Fruit fly (Drosophila melanogaster) whole organism, embryonic: ENCODE measurements around the gene Ilk.

Experiments used
- CG10979 ChIP-seq: fragments of 200-800 bp; sonication (Bioruptor generic); optimal IDR thresholded peaks from 2 replicates; lab custom pipeline; 2018; ENCODE audit warnings: missing biosample characterization, mild to moderate bottlenecking, missing genetic modification characterization, moderate library complexity
- CG11085 ChIP-seq: fragments of 200-800 bp; sonication (Bioruptor generic); IDR thresholded peaks from 2 replicates; pipeline ENCODE4 v1.3.6; 2022; ENCODE audit warnings: missing biosample characterization, missing genetic modification characterization
- CG12155 ChIP-seq: fragments of 200-800 bp; sonication (Bioruptor generic); optimal IDR thresholded peaks from 3 replicates; lab custom pipeline; 2016; ENCODE audit warnings: missing biosample characterization, missing genetic modification characterization
- CG1233 ChIP-seq: fragments of 200-800 bp; sonication (Bioruptor generic); optimal IDR thresholded peaks from 4 replicates; lab custom pipeline; 2018; ENCODE audit warnings: missing biosample characterization, mild to moderate bottlenecking, missing genetic modification characterization
- CG13424 ChIP-seq: fragments of 200-800 bp; sonication (Bioruptor generic); optimal IDR thresholded peaks from 2 replicates; lab custom pipeline; 2019; ENCODE audit warnings: missing biosample characterization, mild to moderate bottlenecking, missing genetic modification characterization, moderate library complexity
- CG18599 ChIP-seq: fragments of 200-800 bp; sonication (Bioruptor generic); optimal IDR thresholded peaks from 3 replicates; lab custom pipeline; 2017; ENCODE audit warnings: missing biosample characterization, missing genetic modification characterization, mild to moderate bottlenecking, moderate library complexity, missing genetic modification reagents
- CG2116 ChIP-seq: fragments of 200-800 bp; sonication (Bioruptor generic); optimal IDR thresholded peaks from 3 replicates; lab custom pipeline; 2018; ENCODE audit warnings: missing biosample characterization, mild to moderate bottlenecking, missing genetic modification characterization
- CG30020 ChIP-seq: fragments of 200-800 bp; optimal IDR thresholded peaks from 2 replicates; lab custom pipeline; 2019; ENCODE audit warnings: missing biosample characterization, mild to moderate bottlenecking, missing genetic modification characterization, moderate library complexity
- CG42726 ChIP-seq: fragments of 200-800 bp; sonication (Bioruptor generic); IDR thresholded peaks from 2 replicates; pipeline ENCODE4 v1.3.6; 2022; ENCODE audit warnings: missing biosample characterization, missing genetic modification characterization; ENCODE audit not compliant: partially characterized antibody
- CG43689 ChIP-seq: fragments of 200-800 bp; sonication (Bioruptor generic); IDR thresholded peaks from 2 replicates; pipeline ENCODE4 v1.3.6; 2022; ENCODE audit warnings: missing biosample characterization, missing genetic modification characterization
- CG8765 ChIP-seq: fragments of 200-800 bp; sonication (Bioruptor generic); IDR thresholded peaks from 2 replicates; pipeline ENCODE4 v1.3.6; 2022; ENCODE audit warnings: missing biosample characterization, missing genetic modification characterization
- Camta ChIP-seq: fragments of 200-800 bp; sonication (Bioruptor generic); optimal IDR thresholded peaks from 2 replicates; lab custom pipeline; 2016; ENCODE audit warnings: missing biosample characterization, missing genetic modification characterization
- Ets65A ChIP-seq: fragments of 200-800 bp; sonication (Bioruptor generic); peaks from one replicate; lab custom pipeline; 2016; ENCODE audit warnings: missing biosample characterization, missing genetic modification characterization
- H2.0 ChIP-seq: fragments of 200-800 bp; sonication (Bioruptor generic); IDR thresholded peaks from 2 replicates; pipeline ENCODE4 v1.3.6; 2022; ENCODE audit warnings: missing biosample characterization, missing genetic modification characterization
- HLH54F ChIP-seq: fragments of 200-800 bp; sonication (Bioruptor generic); optimal IDR thresholded peaks from 3 replicates; lab custom pipeline; 2016; ENCODE audit warnings: missing biosample characterization, missing genetic modification characterization
- Hand ChIP-seq: fragments of 200-800 bp; sonication (Bioruptor generic); optimal IDR thresholded peaks from 2 replicates; lab custom pipeline; 2017; ENCODE audit warnings: mild to moderate bottlenecking, missing biosample characterization, missing genetic modification reagents, missing genetic modification characterization
- Hr39 ChIP-seq: fragments of >200 bp; optimal IDR thresholded peaks from 2 replicates; lab custom pipeline; 2017
- Hr51 ChIP-seq, 2 experiments: fragments of 200-800 bp; sonication (Bioruptor generic); optimal IDR thresholded peaks; 2 replicates in 1 of 2; 3 replicates in 1 of 2; lab custom pipeline; 2016 to 2018; ENCODE audit warnings: missing biosample characterization in 2 of 2, missing genetic modification characterization in 2 of 2, mild to moderate bottlenecking in 1 of 2, moderate library complexity in 1 of 2
- MESR4 ChIP-seq: fragments of 200-800 bp; sonication (Bioruptor generic); optimal IDR thresholded peaks from 2 replicates; lab custom pipeline; 2018; ENCODE audit warnings: missing biosample characterization, mild to moderate bottlenecking, missing genetic modification characterization, moderate library complexity
- NC2β ChIP-seq: fragments of 200-800 bp; sonication (Bioruptor generic); optimal IDR thresholded peaks from 2 replicates; lab custom pipeline; 2016; ENCODE audit warnings: missing biosample characterization, missing genetic modification characterization
- Nf-YC ChIP-seq: fragments of 200-800 bp; optimal IDR thresholded peaks from 3 replicates; lab custom pipeline; 2019; ENCODE audit warnings: missing biosample characterization, mild to moderate bottlenecking, missing genetic modification characterization, moderate library complexity
- Opbp ChIP-seq: fragments of 200-800 bp; sonication (Bioruptor generic); IDR thresholded peaks from 3 replicates; pipeline ENCODE4 v1.3.6; 2022; ENCODE audit warnings: missing biosample characterization, missing genetic modification characterization; ENCODE audit not compliant: partially characterized antibody
- Sox100B ChIP-seq: fragments of 200-800 bp; sonication (Bioruptor generic); optimal IDR thresholded peaks from 3 replicates; lab custom pipeline; 2018; ENCODE audit warnings: missing biosample characterization, mild to moderate bottlenecking, missing genetic modification characterization
- Ssrp ChIP-seq: fragments of 200-800 bp; sonication (Bioruptor generic); optimal IDR thresholded peaks from 2 replicates; lab custom pipeline; 2018; ENCODE audit warnings: missing biosample characterization, mild to moderate bottlenecking, missing genetic modification characterization, moderate library complexity
- abd-A ChIP-seq: fragments of 200-800 bp; sonication (Bioruptor generic); optimal IDR thresholded peaks from 3 replicates; lab custom pipeline; 2019; ENCODE audit warnings: missing biosample characterization, mild to moderate bottlenecking, missing genetic modification characterization, moderate library complexity
- ash1 ChIP-seq: fragments of 200-800 bp; sonication (Bioruptor generic); optimal IDR thresholded peaks from 2 replicates; lab custom pipeline; 2018; ENCODE audit warnings: missing biosample characterization, mild to moderate bottlenecking, missing genetic modification characterization
- cg ChIP-seq: fragments of 200-800 bp; sonication (Bioruptor generic); optimal IDR thresholded peaks from 3 replicates; lab custom pipeline; 2019; ENCODE audit warnings: missing biosample characterization, mild to moderate bottlenecking, missing genetic modification characterization, moderate library complexity
- chif ChIP-seq, 2 experiments: fragments of 200-800 bp; sonication (Bioruptor generic); optimal IDR thresholded peaks; 3 replicates each; lab custom pipeline; 2016; ENCODE audit warnings: missing biosample characterization in 2 of 2, missing genetic modification characterization in 2 of 2
- croc ChIP-seq: fragments of 200-800 bp; sonication (Bioruptor generic); conservative IDR thresholded peaks from 3 replicates; pipeline ENCODE4 v1.3.6; 2022; ENCODE audit warnings: missing biosample characterization, missing genetic modification characterization
- dan ChIP-seq: fragments of 200-800 bp; sonication (Bioruptor generic); IDR thresholded peaks from 2 replicates; pipeline ENCODE4 v1.3.6; 2022; ENCODE audit warnings: missing biosample characterization, missing genetic modification characterization
- emc ChIP-seq: fragments of 200-800 bp; sonication (Bioruptor generic); optimal IDR thresholded peaks from 2 replicates; lab custom pipeline; 2016; ENCODE audit warnings: missing biosample characterization, missing genetic modification characterization
- fd96Cb ChIP-seq: fragments of 200-800 bp; sonication (Bioruptor generic); optimal IDR thresholded peaks from 2 replicates; lab custom pipeline; 2018; ENCODE audit warnings: missing biosample characterization, mild to moderate bottlenecking, missing genetic modification characterization, moderate library complexity
- gem ChIP-seq: fragments of 200-800 bp; sonication (Bioruptor generic); optimal IDR thresholded peaks from 2 replicates; lab custom pipeline; 2019; ENCODE audit warnings: missing biosample characterization, mild to moderate bottlenecking, missing genetic modification characterization, moderate library complexity
- grn ChIP-seq: fragments of 200-800 bp; sonication (Bioruptor generic); optimal IDR thresholded peaks from 3 replicates; lab custom pipeline; 2017; ENCODE audit warnings: missing biosample characterization, missing genetic modification characterization
- nom ChIP-seq: fragments of 200-800 bp; sonication (Bioruptor generic); optimal IDR thresholded peaks from 2 replicates; lab custom pipeline; 2017; ENCODE audit warnings: missing biosample characterization, missing genetic modification characterization, mild to moderate bottlenecking, moderate library complexity, missing genetic modification reagents
- pnt ChIP-seq: fragments of 200-800 bp; sonication (Bioruptor generic); optimal IDR thresholded peaks from 3 replicates; lab custom pipeline; 2016; ENCODE audit warnings: missing biosample characterization, missing genetic modification characterization
- sim ChIP-seq: fragments of 200-800 bp; sonication (Bioruptor generic); IDR thresholded peaks from 2 replicates; pipeline ENCODE4 v1.3.6; 2022; ENCODE audit warnings: missing biosample characterization, missing genetic modification characterization
- sqz ChIP-seq: fragments of 200-800 bp; sonication (Bioruptor generic); optimal IDR thresholded peaks from 3 replicates; lab custom pipeline; 2018; ENCODE audit warnings: missing biosample characterization, mild to moderate bottlenecking, missing genetic modification characterization
- tap ChIP-seq: fragments of 200-800 bp; optimal IDR thresholded peaks from 3 replicates; lab custom pipeline; 2019; ENCODE audit warnings: missing biosample characterization, mild to moderate bottlenecking, missing genetic modification characterization, moderate library complexity
- tin ChIP-seq: fragments of 200-800 bp; sonication (Bioruptor generic); optimal IDR thresholded peaks from 3 replicates; lab custom pipeline; 2016; ENCODE audit warnings: missing biosample characterization, missing genetic modification characterization
- tio ChIP-seq: fragments of 200-800 bp; sonication (Bioruptor generic); optimal IDR thresholded peaks from 2 replicates; lab custom pipeline; 2017; ENCODE audit warnings: missing biosample characterization, missing genetic modification characterization, inconsistent platforms
- tna ChIP-seq: fragments of 200-800 bp; sonication (Bioruptor generic); IDR thresholded peaks from 2 replicates; pipeline ENCODE4 v1.3.6; 2022; ENCODE audit warnings: missing biosample characterization, missing genetic modification characterization; ENCODE audit not compliant: partially characterized antibody
- vvl ChIP-seq: fragments of 200-800 bp; sonication (Bioruptor generic); IDR thresholded peaks from 2 replicates; pipeline ENCODE4 v1.3.6; 2022; ENCODE audit warnings: missing biosample characterization, missing genetic modification characterization
- z ChIP-seq: fragments of 200-800 bp; sonication (Bioruptor generic); IDR thresholded peaks from 3 replicates; pipeline ENCODE4 v1.3.6; 2022; ENCODE audit warnings: missing biosample characterization, missing genetic modification characterization

Ilk gene

dm6 chr3L:21253761-21254523, 37.2 kb downstream of the Ilk start (continued):
- TF ChIP-seq emc (GFP tag; lab: Kevin White, UChicago) (no peak), CG10979 (tag; lab: Kevin White, UChicago) (peak; percentile 73), abd-A (tag; lab: Kevin White, UChicago) (no peak)
- TF ChIP-seq, all 482 proteins: peak for 117

DNA sequence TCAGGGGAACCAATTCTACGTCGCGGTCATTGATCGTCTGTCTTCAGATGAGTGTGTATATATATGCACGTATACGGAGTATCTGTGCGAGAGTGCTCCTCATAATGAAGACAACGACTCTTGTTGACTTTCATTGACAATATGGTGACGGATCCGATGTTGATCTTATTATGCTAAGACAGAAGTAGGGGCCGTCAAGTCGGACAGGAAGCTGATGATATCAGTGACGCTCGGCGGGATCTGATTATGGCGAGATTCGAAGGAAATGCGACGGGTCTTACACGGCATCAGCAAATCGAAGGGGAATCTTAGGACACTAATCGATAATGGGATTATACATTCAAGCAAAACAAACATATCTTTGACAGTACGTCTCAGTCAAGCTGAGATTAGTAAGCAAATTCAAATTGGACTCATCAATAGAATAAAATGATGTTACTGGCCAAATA, 37.8 kb downstream of the Ilk start:
- TF ChIP-seq tap = no peak
- no peak for TF ChIP-seq chif (GFP tag; optimal IDR thresholded peaks at IDR 0.05; lab: Kevin White, UChicago)
- TF ChIP-seq pnt = no peak
- no peak for TF ChIP-seq H2.0 (GFP tag; lab: Robert Waterston, UW)
- no peak for TF ChIP-seq CG8765 (GFP tag; lab: Robert Waterston, UW)
- TF ChIP-seq CG12155 (GFP tag; lab: Kevin White, UChicago) = no peak
- no peak for TF ChIP-seq CG18599 (GFP tag; lab: Kevin White, UChicago)
- TF ChIP-seq croc = no peak
- no peak for TF ChIP-seq HLH54F (GFP tag; lab: Kevin White, UChicago)
- TF ChIP-seq MESR4 (GFP tag; lab: Kevin White, UChicago) = no peak
- TF ChIP-seq CG2116 (GFP tag; lab: Kevin White, UChicago) = no peak
- peak; percentile 5 for TF ChIP-seq nom (GFP tag; lab: Kevin White, UChicago)
- TF ChIP-seq CG13424 (tag; lab: Kevin White, UChicago) = no peak
- TF ChIP-seq Ets65A (GFP tag; lab: Kevin White, UChicago) = peak; percentile 74
- TF ChIP-seq, all 482 proteins: peak for 2

DNA sequence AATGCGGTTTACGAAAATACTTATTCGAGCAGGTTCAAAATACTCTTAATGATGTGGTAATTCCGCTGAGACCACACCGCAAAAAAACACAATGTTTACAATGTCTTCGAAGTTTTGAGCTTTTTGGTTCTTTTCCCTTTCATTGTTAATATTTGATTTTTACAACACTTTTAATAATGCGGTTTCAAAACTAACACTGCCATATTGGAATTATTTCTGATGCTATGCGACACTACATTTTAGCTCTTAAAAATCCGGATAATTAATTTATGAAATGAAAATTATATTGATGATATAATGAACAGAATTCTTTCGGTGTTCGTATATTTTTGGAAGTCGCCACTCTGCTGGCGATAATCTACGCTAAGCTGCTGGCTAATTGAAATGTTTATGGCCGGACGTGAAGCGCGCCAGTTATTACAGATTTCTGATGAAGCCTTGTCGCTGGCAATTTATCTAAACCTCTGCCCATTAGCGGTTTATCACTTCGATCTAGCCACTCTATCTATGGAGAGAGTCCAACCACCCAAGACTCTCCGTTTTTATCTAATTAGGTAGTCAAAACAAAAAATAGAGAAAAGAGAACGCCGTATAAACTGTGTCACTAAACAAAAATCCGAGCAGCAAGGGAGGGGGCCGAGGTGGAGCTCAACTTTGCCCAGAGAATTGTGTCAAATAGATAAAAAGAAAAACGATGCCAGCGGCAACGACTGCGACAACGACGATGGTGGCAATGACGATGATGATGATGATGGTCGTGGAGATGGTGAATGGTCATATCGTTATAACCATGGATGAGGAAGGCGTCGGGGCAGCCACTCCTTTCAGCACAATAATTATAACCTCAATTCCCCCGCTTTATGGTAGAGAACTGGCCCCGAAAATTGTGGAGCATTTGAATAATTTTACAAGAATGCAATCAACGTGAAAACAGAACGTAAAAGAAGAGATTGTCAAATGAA, 39.6 kb downstream of the Ilk start:
- TF ChIP-seq Hr39 (lab: Kevin White, UChicago) = no peak
- peak; percentile 0 for TF ChIP-seq gem
- no peak for TF ChIP-seq CG11085
- TF ChIP-seq fd96Cb = no peak
- TF ChIP-seq vvl = no peak
- TF ChIP-seq cg (GFP tag; lab: Kevin White, UChicago) = no peak
- TF ChIP-seq CG1233 (GFP tag; lab: Kevin White, UChicago) = no peak
- TF ChIP-seq CG30020 = no peak
- TF ChIP-seq grn (GFP tag; lab: Kevin White, UChicago) = peak; percentile 93
- TF ChIP-seq sqz (GFP tag; lab: Kevin White, UChicago) = peak; percentile 32
- TF ChIP-seq Opbp (GFP tag; lab: Robert Waterston, UW) = no peak
- no peak for TF ChIP-seq Camta (GFP tag; lab: Kevin White, UChicago)
- TF ChIP-seq NC2β (GFP tag; lab: Kevin White, UChicago) = no peak
- TF ChIP-seq Nf-YC = no peak
- no peak for TF ChIP-seq dan (GFP tag; lab: Robert Waterston, UW)
- TF ChIP-seq z = no peak
- TF ChIP-seq Ssrp (tag; lab: Kevin White, UChicago) = no peak
- no peak for TF ChIP-seq CG43689
- TF ChIP-seq ash1 (GFP tag; lab: Kevin White, UChicago) = no peak
- no peak for TF ChIP-seq tna (GFP tag; lab: Robert Waterston, UW)
- no peak for TF ChIP-seq sim
- TF ChIP-seq Sox100B (GFP tag; lab: Kevin White, UChicago) = peak; percentile 20
- TF ChIP-seq tio (GFP tag; lab: Kevin White, UChicago) = no peak
- peak in 1 of 2 experiments; percentile 16 for TF ChIP-seq Hr51 (GFP tag; optimal IDR thresholded peaks at IDR 0.05; lab: Kevin White, UChicago)
- no peak for TF ChIP-seq Hand (GFP tag; lab: Kevin White, UChicago)
- TF ChIP-seq tin = no peak
- TF ChIP-seq CG42726 (GFP tag; lab: Robert Waterston, UW) = no peak
